Fruit fly (Drosophila melanogaster): Measurements from ENCODE around the gene CatB.

The CatB gene

DNA sequence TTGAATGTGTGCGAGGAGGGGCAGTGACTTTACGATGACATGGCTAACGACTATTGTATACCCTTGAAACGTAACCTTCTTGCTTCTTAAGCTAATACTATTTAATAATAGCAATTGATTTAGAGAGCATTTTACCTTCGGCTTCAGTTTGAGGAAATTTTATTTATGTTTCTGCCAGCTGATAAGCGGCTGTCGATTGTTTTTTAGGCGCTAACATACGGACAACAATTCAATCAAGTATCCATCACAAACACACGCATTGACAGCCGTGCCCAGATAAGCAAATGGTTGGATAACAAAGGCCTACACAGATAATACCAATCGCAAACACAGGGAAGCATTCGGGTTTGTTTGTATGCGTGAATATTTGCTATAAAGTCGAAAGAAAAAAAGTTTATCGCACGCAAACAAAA, 32.9 kb downstream of the CatB start (continued):
- TF ChIP-seq CG10669 (GFP tag; optimal IDR thresholded peaks at IDR 0.05) (no peak), CG10631 (GFP tag; optimal IDR thresholded peaks at IDR 0.05) (no peak)

DNA sequence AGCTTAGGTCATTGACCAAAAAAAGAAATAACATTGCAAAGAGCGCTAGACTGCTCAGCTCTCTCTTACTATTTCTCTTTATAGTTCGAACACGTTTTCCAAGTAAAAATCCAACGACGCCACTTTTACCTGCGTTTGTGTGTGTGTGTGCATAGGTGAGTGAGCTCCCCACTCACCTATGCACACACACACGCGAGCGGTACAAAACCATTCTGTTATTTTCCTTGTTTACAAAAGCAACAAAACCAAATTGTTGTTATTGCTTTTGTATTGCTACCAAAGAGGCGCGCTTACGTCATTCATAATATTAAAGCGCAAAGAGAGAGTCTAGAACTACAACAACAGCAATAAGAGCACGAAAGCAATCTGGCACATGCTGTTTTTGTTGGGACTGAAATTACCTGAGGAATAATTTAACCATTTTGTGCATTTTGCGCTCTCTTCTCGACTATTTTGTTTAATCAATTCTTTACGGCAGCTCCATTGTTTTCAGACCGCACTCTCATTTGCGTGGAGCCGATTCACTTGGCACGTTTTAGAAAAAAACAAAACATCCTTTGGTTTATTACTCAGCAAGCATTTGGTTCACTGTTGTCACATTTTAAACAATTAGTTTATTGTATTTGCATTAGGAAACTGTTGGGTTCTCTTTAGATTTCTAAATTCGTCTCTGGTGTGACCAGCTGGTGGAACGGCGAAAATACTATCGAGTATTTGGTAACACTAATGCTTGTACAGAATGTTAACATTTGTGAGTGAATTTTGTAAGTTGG, 34.8 kb downstream of the CatB start, which contains the start of gene raw:
Gene raw, minus strand, starts transcription at position 677 of the 773 bp plus-strand sequence.
- TF ChIP-seq svp (GFP tag), result no peak
- TF ChIP-seq CG8119 (GFP tag; IDR thresholded peaks at IDR 0.05), result no peak; the same call in 1 of the 3 replicates
- no peak for TF ChIP-seq Met (GFP tag; optimal IDR thresholded peaks at IDR 0.05)
- no peak for TF ChIP-seq CG8632 (GFP tag; optimal IDR thresholded peaks at IDR 0.05)
- TF ChIP-seq dac (GFP tag; optimal IDR thresholded peaks at IDR 0.05), result no peak
- no peak for TF ChIP-seq Smox (GFP tag; optimal IDR thresholded peaks at IDR 0.05)
- peak; percentile 60; the same call in 2 of the 3 replicates for TF ChIP-seq CG6163 (GFP tag; IDR thresholded peaks at IDR 0.05)
- TF ChIP-seq fkh (GFP tag; optimal IDR thresholded peaks at IDR 0.05), result peak; percentile 95
- TF ChIP-seq CG7368 (GFP tag; optimal IDR thresholded peaks at IDR 0.05), result no peak
- TF ChIP-seq Eip93F (GFP tag; optimal IDR thresholded peaks at IDR 0.05), result no peak
- TF ChIP-seq Lpt (GFP tag; optimal IDR thresholded peaks at IDR 0.05), result peak; percentile 38
- peak; percentile 19 for TF ChIP-seq Sox14 (GFP tag; optimal IDR thresholded peaks at IDR 0.05)
- no peak for TF ChIP-seq CG3032 (tag; optimal IDR thresholded peaks at IDR 0.05)
- TF ChIP-seq CG11902 (GFP tag; optimal IDR thresholded peaks at IDR 0.05), result no peak
- peak; percentile 93 for TF ChIP-seq vri (GFP tag; optimal IDR thresholded peaks at IDR 0.05)
- TF ChIP-seq spab (GFP tag; optimal IDR thresholded peaks at IDR 0.05), result no peak
- TF ChIP-seq Sox102F (GFP tag; optimal IDR thresholded peaks at IDR 0.05), result no peak
- no peak for TF ChIP-seq Ets96B (tag; optimal IDR thresholded peaks at IDR 0.05)
- TF ChIP-seq Eip78C (GFP tag), result peak; percentile 62
- TF ChIP-seq CG6808 (GFP tag; optimal IDR thresholded peaks at IDR 0.05), result no peak
- TF ChIP-seq pdm3 (GFP tag; optimal IDR thresholded peaks at IDR 0.05), result no peak
- TF ChIP-seq CG15336 (GFP tag; IDR thresholded peaks at IDR 0.05), result peak; percentile 40; the same call in 1 of the 2 replicates
- peak; percentile 30 to 65 for TF ChIP-seq ss (GFP tag; optimal IDR thresholded peaks at IDR 0.05)
- peak; percentile 35; the same call in 1 of the 3 replicates for TF ChIP-seq eg (GFP tag; IDR thresholded peaks at IDR 0.05)
- peak; percentile 17 for TF ChIP-seq CG6276 (GFP tag; optimal IDR thresholded peaks at IDR 0.05)
- TF ChIP-seq esn (GFP tag; optimal IDR thresholded peaks at IDR 0.05), result no peak

DNA sequence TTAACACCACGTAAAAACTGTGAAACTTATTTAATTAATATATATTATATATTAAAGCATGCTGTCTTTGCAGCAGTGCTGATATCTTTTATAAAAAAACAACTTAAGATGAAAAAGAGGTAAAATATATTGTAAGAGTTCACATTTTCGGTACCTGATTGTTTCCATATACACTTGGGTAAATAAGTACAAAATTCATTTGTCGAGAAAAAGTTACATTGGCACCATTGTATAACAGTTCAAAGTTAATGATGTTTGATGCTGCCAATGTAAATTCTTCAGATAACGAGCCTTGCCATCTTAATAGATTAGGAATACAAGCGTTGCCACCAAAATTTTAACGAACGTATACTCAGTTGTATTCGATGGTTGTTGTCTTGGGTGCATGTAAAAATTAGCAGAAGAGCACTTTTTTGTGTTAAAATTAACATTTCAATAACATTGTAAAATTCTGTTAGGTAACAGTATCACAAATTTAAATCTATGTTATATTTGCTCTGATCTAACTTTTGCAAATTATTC, 35.4 kb downstream of the CatB start:
- TF ChIP-seq Eip78C (GFP tag) (peak; percentile 27), CG6808 (GFP tag; optimal IDR thresholded peaks at IDR 0.05) (peak; percentile 99), svp (GFP tag) (no peak), lz (GFP tag; optimal IDR thresholded peaks at IDR 0.05) (no peak), CG7368 (GFP tag; optimal IDR thresholded peaks at IDR 0.05) (no peak), dsx (GFP tag; optimal IDR thresholded peaks at IDR 0.05; ENCODE audit: poor library complexity, severe bottlenecking) (peak; percentile 43)

DNA sequence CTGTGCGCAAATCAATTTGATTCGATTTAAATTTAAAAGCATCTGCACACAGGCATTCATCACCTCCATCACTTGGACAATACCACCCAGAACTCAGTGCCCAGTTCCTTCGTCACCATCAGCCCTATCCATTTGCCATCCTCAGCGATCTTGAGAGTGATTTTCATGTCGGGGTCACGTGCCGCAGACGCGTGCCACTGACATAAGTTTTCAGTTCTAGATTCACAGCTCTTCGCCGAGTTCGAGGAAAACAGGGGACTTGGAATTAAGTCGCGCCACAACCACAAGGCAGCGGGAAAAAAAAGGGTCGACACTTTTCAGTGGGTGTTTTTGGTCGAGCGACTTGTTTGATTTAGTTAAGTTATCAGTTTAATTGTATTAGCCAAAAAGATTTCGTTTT, 37.7 kb downstream of the CatB start:
- TF ChIP-seq fd59A (GFP tag; optimal IDR thresholded peaks at IDR 0.05), result no peak
- TF ChIP-seq vri (GFP tag; optimal IDR thresholded peaks at IDR 0.05), result no peak
- no peak for TF ChIP-seq CG9139 (GFP tag; optimal IDR thresholded peaks at IDR 0.05)
- no peak for TF ChIP-seq Eip78C (GFP tag)
- no peak for TF ChIP-seq CG16779 (tag; optimal IDR thresholded peaks at IDR 0.05)
- no peak for TF ChIP-seq svp (GFP tag)
- no peak for TF ChIP-seq dsx (GFP tag; optimal IDR thresholded peaks at IDR 0.05; ENCODE audit: poor library complexity, severe bottlenecking)
- no peak for TF ChIP-seq ss (GFP tag; optimal IDR thresholded peaks at IDR 0.05)
- no peak for TF ChIP-seq Met (GFP tag; optimal IDR thresholded peaks at IDR 0.05)

All from whole organism, prepupa.